Worm (Caenorhabditis elegans) whole organism, L1 larva: ENCODE data around the gene F21D5.9.

Experiments used
- C04F5.9 ChIP-seq: sonication (generic microtip); optimal IDR thresholded peaks from 2 replicates; lab custom pipeline; 2016; ENCODE audit warnings: missing genetic modification characterization, missing compliant biosample characterization
- C16A3.4 ChIP-seq: fragments of 150-350 bp; optimal IDR thresholded peaks from 2 replicates; lab custom pipeline; 2014; ENCODE audit warnings: missing biosample characterization, missing genetic modification characterization
- C34B4.2 ChIP-seq: sonication (generic microtip); optimal IDR thresholded peaks from 2 replicates; lab custom pipeline; 2017; ENCODE audit warnings: mild to moderate bottlenecking, missing genetic modification characterization, missing compliant biosample characterization
- F16B12.6 ChIP-seq: fragments of 150-350 bp; optimal IDR thresholded peaks from 2 replicates; lab custom pipeline; 2014; ENCODE audit warnings: missing biosample characterization, missing genetic modification characterization
- aha-1 ChIP-seq: fragments of 150-350 bp; optimal IDR thresholded peaks from 2 replicates; lab custom pipeline; 2014; ENCODE audit warnings: missing biosample characterization, missing genetic modification characterization
- alr-1 ChIP-seq: fragments of 200-800 bp; sonication (Bioruptor generic); optimal IDR thresholded peaks from 2 replicates; lab custom pipeline; 2018; ENCODE audit warnings: borderline replicate concordance, mild to moderate bottlenecking, missing genetic modification characterization, missing compliant biosample characterization
- aly-2 ChIP-seq: fragments of 150-350 bp; optimal IDR thresholded peaks from 2 replicates; lab custom pipeline; 2014; ENCODE audit warnings: missing biosample characterization, missing genetic modification characterization
- ama-1 ChIP-seq: fragments of 150-350 bp; optimal IDR thresholded peaks from 2 replicates; lab custom pipeline; 2014
- blmp-1 ChIP-seq: fragments of 150-350 bp; optimal IDR thresholded peaks from 2 replicates; lab custom pipeline; 2014; ENCODE audit warnings: missing biosample characterization, missing genetic modification characterization
- ceh-63 ChIP-seq: fragments of 200-800 bp; sonication (Bioruptor generic); optimal IDR thresholded peaks from 2 replicates; lab custom pipeline; 2018; ENCODE audit warnings: mild to moderate bottlenecking, missing genetic modification characterization, missing compliant biosample characterization
- ceh-8 ChIP-seq: fragments of 200-800 bp; sonication (Bioruptor generic); optimal IDR thresholded peaks from 2 replicates; lab custom pipeline; 2018; ENCODE audit warnings: mild to moderate bottlenecking, missing genetic modification characterization, moderate library complexity, missing compliant biosample characterization
- ceh-82 ChIP-seq, 3 experiments: fragments of 150-350 bp in 1 of 3; sonication (generic microtip) in 2 of 3; optimal IDR thresholded peaks; 2 replicates each; lab custom pipeline; 2014 to 2017; ENCODE audit warnings: missing biosample characterization in 3 of 3, missing genetic modification characterization in 3 of 3
- ceh-90 ChIP-seq: sonication (generic microtip); optimal IDR thresholded peaks from 2 replicates; lab custom pipeline; 2016; ENCODE audit warnings: missing genetic modification characterization, missing compliant biosample characterization
- ces-1 ChIP-seq: fragments of 150-350 bp; optimal IDR thresholded peaks from 2 replicates; lab custom pipeline; 2014; ENCODE audit warnings: missing biosample characterization, missing genetic modification reagents, missing genetic modification characterization
- efl-1 ChIP-seq, 4 experiments: fragments of 150-350 bp; optimal IDR thresholded peaks in 3 of 4; peaks in 1 of 4; 1 replicate in 1 of 4; 2 replicates in 3 of 4; lab custom pipeline; 2014; ENCODE audit warnings: missing biosample characterization in 2 of 4, missing genetic modification characterization in 2 of 4, missing genetic modification reagents in 2 of 4
- efl-3 ChIP-seq: fragments of 200-800 bp; sonication (Bioruptor generic); optimal IDR thresholded peaks from 2 replicates; lab custom pipeline; 2018; ENCODE audit warnings: mild to moderate bottlenecking, missing genetic modification characterization, missing compliant biosample characterization
- egl-13 ChIP-seq: sonication (generic microtip); optimal IDR thresholded peaks from 2 replicates; lab custom pipeline; 2016; ENCODE audit warnings: missing genotype, missing genetic modification reagents, missing genetic modification characterization, missing compliant biosample characterization
- egl-27 ChIP-seq, 2 experiments: fragments of 150-350 bp in 1 of 2; sonication (generic microtip); optimal IDR thresholded peaks; 3 replicates each; lab custom pipeline; 2017 to 2018; ENCODE audit warnings: missing biosample characterization in 2 of 2, missing genetic modification characterization in 2 of 2, missing genetic modification reagents in 2 of 2
- elt-2 ChIP-seq: sonication (generic microtip); optimal IDR thresholded peaks from 2 replicates; lab custom pipeline; 2016; ENCODE audit warnings: missing genetic modification characterization, mild to moderate bottlenecking, inconsistent platforms, missing compliant biosample characterization, missing genetic modification reagents
- ets-5 ChIP-seq: fragments of 200-800 bp; sonication (Bioruptor generic); IDR thresholded peaks from 2 replicates; pipeline ENCODE4 v1.3.6; 2022; ENCODE audit warnings: missing genetic modification characterization, missing compliant biosample characterization
- hlh-17 ChIP-seq: fragments of 200-800 bp; sonication (Bioruptor generic); optimal IDR thresholded peaks from 2 replicates; lab custom pipeline; 2018; ENCODE audit warnings: missing genetic modification characterization, mild to moderate bottlenecking, missing compliant biosample characterization, moderate library complexity, borderline replicate concordance
- hlh-4 ChIP-seq: sonication (generic microtip); optimal IDR thresholded peaks from 2 replicates; lab custom pipeline; 2016; ENCODE audit warnings: mild to moderate bottlenecking, missing genetic modification characterization, missing compliant biosample characterization
- irx-1 ChIP-seq: sonication (generic microtip); optimal IDR thresholded peaks from 2 replicates; lab custom pipeline; 2016; ENCODE audit warnings: missing genetic modification characterization, missing compliant biosample characterization
- lin-14 ChIP-seq: fragments of 200-800 bp; sonication (Bioruptor generic); optimal IDR thresholded peaks from 2 replicates; lab custom pipeline; 2018; ENCODE audit warnings: mild to moderate bottlenecking, missing genetic modification characterization, moderate library complexity, missing compliant biosample characterization
- lin-15B ChIP-seq: fragments of 150-350 bp; sonication (generic microtip); optimal IDR thresholded peaks from 3 replicates; lab custom pipeline; 2014; ENCODE audit warnings: missing biosample characterization, missing genetic modification characterization
- lsy-2 ChIP-seq, 2 experiments: fragments of 150-350 bp; optimal IDR thresholded peaks; 2 replicates each; lab custom pipeline; 2014; ENCODE audit warnings: missing biosample characterization in 2 of 2, missing genetic modification characterization in 2 of 2
- mef-2 ChIP-seq: fragments of 150-350 bp; optimal IDR thresholded peaks from 2 replicates; lab custom pipeline; 2014; ENCODE audit warnings: missing biosample characterization, missing genetic modification characterization
- nhr-12 ChIP-seq: sonication (generic microtip); optimal IDR thresholded peaks from 2 replicates; lab custom pipeline; 2017; ENCODE audit warnings: missing biosample characterization, missing genetic modification characterization
- nhr-20 ChIP-seq: sonication (generic microtip); optimal IDR thresholded peaks from 2 replicates; lab custom pipeline; 2016; ENCODE audit warnings: mild to moderate bottlenecking, missing genetic modification characterization, missing compliant biosample characterization
- nhr-28 ChIP-seq: fragments of 150-350 bp; optimal IDR thresholded peaks from 2 replicates; lab custom pipeline; 2014; ENCODE audit warnings: missing biosample characterization, missing genetic modification characterization
- nhr-47 ChIP-seq: sonication (generic microtip); optimal IDR thresholded peaks from 2 replicates; lab custom pipeline; 2016; ENCODE audit warnings: mild to moderate bottlenecking, missing genetic modification characterization, moderate library complexity, missing compliant biosample characterization
- pax-3 ChIP-seq: fragments of 200-800 bp; sonication (Bioruptor generic); optimal IDR thresholded peaks from 2 replicates; lab custom pipeline; 2018; ENCODE audit warnings: mild to moderate bottlenecking, missing genetic modification characterization, moderate library complexity, missing compliant biosample characterization
- snpc-4 ChIP-seq: fragments of 150-350 bp; optimal IDR thresholded peaks from 2 replicates; lab custom pipeline; 2014; ENCODE audit warnings: missing biosample characterization, missing genetic modification characterization
- snu-23 ChIP-seq: sonication (generic microtip); optimal IDR thresholded peaks from 2 replicates; lab custom pipeline; 2016; ENCODE audit warnings: missing genetic modification characterization, missing compliant biosample characterization
- sox-4 ChIP-seq: sonication (generic microtip); optimal IDR thresholded peaks from 2 replicates; lab custom pipeline; 2016; ENCODE audit warnings: missing genetic modification characterization, missing compliant biosample characterization
- unc-30 ChIP-seq: sonication (generic microtip); optimal IDR thresholded peaks from 2 replicates; lab custom pipeline; 2017; ENCODE audit warnings: missing biosample characterization, missing genetic modification characterization
- unc-86 ChIP-seq: sonication (generic microtip); optimal IDR thresholded peaks from 2 replicates; lab custom pipeline; 2016; ENCODE audit warnings: missing genetic modification characterization, missing compliant biosample characterization
- vab-15 ChIP-seq: sonication (generic microtip); optimal IDR thresholded peaks from 2 replicates; lab custom pipeline; 2017; ENCODE audit warnings: missing genotype, mild to moderate bottlenecking, missing genetic modification characterization, missing compliant biosample characterization
- zip-4 ChIP-seq: fragments of 200-800 bp; sonication (Bioruptor generic); optimal IDR thresholded peaks from 2 replicates; lab custom pipeline; 2018; ENCODE audit warnings: mild to moderate bottlenecking, missing genetic modification characterization, moderate library complexity, missing compliant biosample characterization

Gene F21D5.9

ce11 chrIV:8745591-8746302, 21.9 kb downstream of the F21D5.9 start, which contains the start of the genes F20C5.7 and parg-1:
Gene F20C5.7 (minus strand): TSS chrIV:8745691.
Gene parg-1 (plus strand): TSS chrIV:8746252.
- TF ChIP-seq egl-27 (tag; optimal IDR thresholded peaks at IDR 0.05; lab: Kevin White, UChicago) (no peak), lin-14 (GFP tag; lab: Kevin White, UChicago) (no peak), unc-30 (tag; lab: Kevin White, UChicago) (no peak), nhr-12 (tag; lab: Kevin White, UChicago) (no peak), snpc-4 (tag; lab: Kevin White, UChicago) (no peak), egl-13 (tag; lab: Kevin White, UChicago) (no peak), unc-86 (tag; lab: Kevin White, UChicago) (no peak), nhr-28 (tag; lab: Kevin White, UChicago) (no peak), nhr-47 (tag; lab: Kevin White, UChicago) (no peak), ceh-63 (no peak), alr-1 (tag; lab: Kevin White, UChicago) (no peak), ceh-90 (tag; lab: Kevin White, UChicago) (no peak), blmp-1 (tag; lab: Kevin White, UChicago) (no peak), aly-2 (tag; lab: Kevin White, UChicago) (no peak), zip-4 (GFP tag; lab: Kevin White, UChicago) (no peak), ceh-82 (tag; optimal IDR thresholded peaks at IDR 0.05; lab: Kevin White, UChicago) (no peak), mef-2 (tag; lab: Kevin White, UChicago) (no peak), ama-1 (no peak)

ce11 chrIV:8748967-8749366, 25.1 kb downstream of the F21D5.9 start:
- TF ChIP-seq F16B12.6 (tag; lab: Kevin White, UChicago): no peak
- TF ChIP-seq efl-1 (optimal IDR thresholded peaks at IDR 0.05; lab: Kevin White, UChicago): no peak
- TF ChIP-seq efl-1 (GFP tag; optimal IDR thresholded peaks at IDR 0.05 in 1 of 2; lab: Kevin White, UChicago): peak in 1 of 2 experiments; percentile 24
- TF ChIP-seq, all 84 proteins: peak for 1

- no peak for TF ChIP-seq pax-3 (tag; lab: Kevin White, UChicago)
- TF ChIP-seq ets-5: no peak
- TF ChIP-seq elt-2: no peak
- TF ChIP-seq irx-1 (tag; lab: Kevin White, UChicago): no peak
- TF ChIP-seq ceh-63: no peak
- TF ChIP-seq nhr-20 (tag; lab: Kevin White, UChicago): no peak
- TF ChIP-seq C34B4.2: no peak
- no peak for TF ChIP-seq lin-15B (tag; lab: Kevin White, UChicago)
- TF ChIP-seq hlh-17: no peak
- TF ChIP-seq aha-1: no peak
- no peak for TF ChIP-seq sox-4 (tag; lab: Kevin White, UChicago)
- no peak for TF ChIP-seq ceh-8 (GFP tag; lab: Kevin White, UChicago)
- TF ChIP-seq F16B12.6 (tag; lab: Kevin White, UChicago): no peak
- TF ChIP-seq efl-1 (optimal IDR thresholded peaks at IDR 0.05; lab: Kevin White, UChicago): no peak
- TF ChIP-seq efl-1 (GFP tag; optimal IDR thresholded peaks at IDR 0.05 in 1 of 2; lab: Kevin White, UChicago): no peak
- TF ChIP-seq mef-2 (tag; lab: Kevin White, UChicago): no peak
- TF ChIP-seq egl-13 (tag; lab: Kevin White, UChicago): no peak
Observed at ce11 chrIV:8752492-8752891, 28.7 kb downstream of the F21D5.9 start.

- TF ChIP-seq hlh-4 (tag; lab: Kevin White, UChicago) (no peak), ces-1 (GFP tag; lab: Kevin White, UChicago) (no peak), snpc-4 (tag; lab: Kevin White, UChicago) (no peak), vab-15 (no peak), C04F5.9 (tag; lab: Kevin White, UChicago) (no peak), snu-23 (no peak), efl-3 (GFP tag; lab: Kevin White, UChicago) (no peak), lsy-2 (tag; optimal IDR thresholded peaks at IDR 0.05; lab: Kevin White, UChicago) (no peak), C16A3.4 (tag; lab: Kevin White, UChicago) (no peak)
Observed at ce11 chrIV:8754146-8754545, 30.3 kb downstream of the F21D5.9 start.
